Worm (Caenorhabditis elegans) whole organism, late embryonic: ENCODE results near the gene F41E6.1.

Source experiments
- C38D4.7 ChIP-seq: fragments of 200-800 bp; sonication (Bioruptor generic); optimal IDR thresholded peaks from 2 replicates; lab custom pipeline; 2018; ENCODE audit warnings: mild to moderate bottlenecking, missing genetic modification characterization, moderate library complexity, missing compliant biosample characterization
- ceh-14 ChIP-seq: sonication (generic microtip); optimal IDR thresholded peaks from 2 replicates; lab custom pipeline; 2016; ENCODE audit warnings: missing genotype, missing genetic modification characterization, missing compliant biosample characterization
- ceh-34 ChIP-seq: sonication (generic microtip); optimal IDR thresholded peaks from 2 replicates; lab custom pipeline; 2016; ENCODE audit warnings: mild to moderate bottlenecking, missing genetic modification characterization, missing compliant biosample characterization
- ceh-9 ChIP-seq: sonication (generic microtip); optimal IDR thresholded peaks from 2 replicates; lab custom pipeline; 2016; ENCODE audit warnings: mild to moderate bottlenecking, missing genetic modification characterization, inconsistent platforms, missing compliant biosample characterization
- elt-2 ChIP-seq: sonication (generic microtip); optimal IDR thresholded peaks from 2 replicates; lab custom pipeline; 2016; ENCODE audit warnings: missing genetic modification reagents, missing genetic modification characterization, missing compliant biosample characterization
- eyg-1 ChIP-seq: sonication (generic microtip); optimal IDR thresholded peaks from 2 replicates; lab custom pipeline; 2016; ENCODE audit warnings: missing genotype, missing genetic modification characterization, missing compliant biosample characterization
- nfya-1 ChIP-seq: sonication (generic microtip); optimal IDR thresholded peaks from 2 replicates; lab custom pipeline; 2017; ENCODE audit warnings: missing genetic modification characterization, mild to moderate bottlenecking, missing compliant biosample characterization, antibody characterized with exemption, moderate library complexity
- nhr-11 ChIP-seq: fragments of 150-350 bp; optimal IDR thresholded peaks from 2 replicates; lab custom pipeline; 2014; ENCODE audit warnings: missing biosample characterization, missing genetic modification characterization
- pha-2 ChIP-seq: sonication (generic microtip); optimal IDR thresholded peaks from 2 replicates; lab custom pipeline; 2017; ENCODE audit warnings: mild to moderate bottlenecking, missing genetic modification characterization, missing compliant biosample characterization
- rnt-1 ChIP-seq: sonication (generic microtip); optimal IDR thresholded peaks from 2 replicates; lab custom pipeline; 2016; ENCODE audit warnings: missing genetic modification characterization, missing compliant biosample characterization
- tbx-7 ChIP-seq: sonication (generic microtip); optimal IDR thresholded peaks from 2 replicates; lab custom pipeline; 2016; ENCODE audit warnings: missing genotype, missing genetic modification characterization, missing compliant biosample characterization
- ttx-3 ChIP-seq: sonication (generic microtip); optimal IDR thresholded peaks from 2 replicates; lab custom pipeline; 2016; ENCODE audit warnings: missing genetic modification reagents, missing genetic modification characterization, missing compliant biosample characterization
- unc-3 ChIP-seq, 2 experiments: fragments of 200-800 bp in 1 of 2; sonication (Bioruptor generic) in 1 of 2; sonication (generic microtip) in 1 of 2; conservative IDR thresholded peaks in 1 of 2; optimal IDR thresholded peaks in 1 of 2; 2 replicates each; pipeline versions ENCODE4 v1.3.6 to Lab custom; 2016 to 2022; ENCODE audit warnings: missing compliant biosample characterization in 2 of 2, missing genetic modification characterization in 2 of 2, missing genetic modification reagents in 1 of 2

ce11 chrV:8667230-8668021 lies 45.0 kb downstream of the F41E6.1 start:
- TF ChIP-seq rnt-1 (tag; lab: Kevin White, UChicago): no peak
- TF ChIP-seq nhr-11: no peak
- TF ChIP-seq elt-2 (tag; lab: Kevin White, UChicago): no peak
- no peak for TF ChIP-seq eyg-1 (tag; lab: Kevin White, UChicago)
- no peak for TF ChIP-seq nfya-1 (tag; lab: Kevin White, UChicago)
- TF ChIP-seq pha-2 (tag; lab: Kevin White, UChicago): no peak
- no peak for TF ChIP-seq unc-3 (GFP tag; conservative IDR thresholded peaks at IDR 0.05; lab: Robert Waterston, UW)
- TF ChIP-seq unc-3 (tag; optimal IDR thresholded peaks at IDR 0.05; lab: Kevin White, UChicago): no peak
- TF ChIP-seq tbx-7: no peak
- TF ChIP-seq ceh-14 (tag; lab: Kevin White, UChicago): no peak
- TF ChIP-seq ttx-3 (tag; lab: Kevin White, UChicago): no peak
- no peak for TF ChIP-seq C38D4.7 (GFP tag; lab: Kevin White, UChicago)
- TF ChIP-seq ceh-9 (tag; lab: Kevin White, UChicago): no peak
- TF ChIP-seq ceh-34 (tag; lab: Kevin White, UChicago): no peak
